Worm (Caenorhabditis elegans) whole organism, L4/young adult: Measurements from ENCODE around the gene smf-1.

Experiments
- W03F9.2 ChIP-seq: fragments of 150-350 bp; optimal IDR thresholded peaks from 2 replicates; lab custom pipeline; 2014; ENCODE audit warnings: missing biosample characterization, missing genetic modification characterization
- dao-5 ChIP-seq: sonication (generic microtip); optimal IDR thresholded peaks from 2 replicates; lab custom pipeline; 2016; ENCODE audit warnings: missing genotype, missing genetic modification characterization, moderate library complexity, missing compliant biosample characterization
- him-1 ChIP-seq: sonication (generic microtip); optimal IDR thresholded peaks from 2 replicates; lab custom pipeline; 2016; ENCODE audit warnings: missing genotype, missing genetic modification reagents, missing genetic modification characterization, missing compliant biosample characterization

smf-1 gene

ce11 chrX:6722966-6723365 is at the start of gene smf-1:
TSS of gene smf-1 (minus strand) at chrX:6723066.
- TF ChIP-seq dao-5, result no peak
- no peak for TF ChIP-seq him-1 (tag; lab: Kevin White, UChicago)
- TF ChIP-seq W03F9.2 (tag; lab: Kevin White, UChicago), result no peak

ce11 chrX:6761688-6762185 is 38.9 kb upstream of the smf-1 start, which contains the start of gene abts-4:
TSS of gene abts-4 (minus strand) at chrX:6761738.
- TF ChIP-seq W03F9.2 (tag; lab: Kevin White, UChicago), result no peak
- TF ChIP-seq him-1 (tag; lab: Kevin White, UChicago), result no peak
- no peak for TF ChIP-seq dao-5

ce11 chrX:6761211-6761610 is 38.3 kb upstream of the smf-1 start:
- TF ChIP-seq dao-5 (no peak), W03F9.2 (tag; lab: Kevin White, UChicago) (no peak), him-1 (tag; lab: Kevin White, UChicago) (no peak)

ce11 chrX:6750145-6750544 is 27.3 kb upstream of the smf-1 start:
- TF ChIP-seq dao-5 (no peak), W03F9.2 (tag; lab: Kevin White, UChicago) (peak; percentile 49), him-1 (tag; lab: Kevin White, UChicago) (peak; percentile 77)

ce11 chrX:6749124-6749822 is 26.4 kb upstream of the smf-1 start:
- no peak for TF ChIP-seq him-1 (tag; lab: Kevin White, UChicago)
- no peak for TF ChIP-seq dao-5
- TF ChIP-seq W03F9.2 (tag; lab: Kevin White, UChicago), result no peak

ce11 chrX:6747906-6748356 is 25.1 kb upstream of the smf-1 start:
- TF ChIP-seq W03F9.2 (tag; lab: Kevin White, UChicago) (no peak), him-1 (tag; lab: Kevin White, UChicago) (no peak), dao-5 (no peak)

ce11 chrX:6746849-6747248 is 24.0 kb upstream of the smf-1 start:
- TF ChIP-seq him-1 (tag; lab: Kevin White, UChicago) (no peak), W03F9.2 (tag; lab: Kevin White, UChicago) (no peak), dao-5 (no peak)

ce11 chrX:6745515-6745914 is 22.6 kb upstream of the smf-1 start:
- TF ChIP-seq him-1 (tag; lab: Kevin White, UChicago) (no peak), dao-5 (no peak), W03F9.2 (tag; lab: Kevin White, UChicago) (no peak)

ce11 chrX:6744978-6745377 is 22.1 kb upstream of the smf-1 start:
- TF ChIP-seq dao-5, result no peak
- peak; percentile 26 for TF ChIP-seq him-1 (tag; lab: Kevin White, UChicago)

ce11 chrX:6744537-6744936 is 21.7 kb upstream of the smf-1 start:
- peak; percentile 1 for TF ChIP-seq W03F9.2 (tag; lab: Kevin White, UChicago)
- no peak for TF ChIP-seq dao-5

ce11 chrX:6743853-6744346 is 21.0 kb upstream of the smf-1 start:
- TF ChIP-seq him-1 (tag; lab: Kevin White, UChicago) (no peak), dao-5 (no peak), W03F9.2 (tag; lab: Kevin White, UChicago) (peak; percentile 67)

- TF ChIP-seq him-1 (tag; lab: Kevin White, UChicago) (no peak), W03F9.2 (tag; lab: Kevin White, UChicago) (no peak), dao-5 (no peak)
Measured at ce11 chrX:6743344-6743743, 20.5 kb upstream of the smf-1 start.

ce11 chrX:6742891-6743290 is 20.0 kb upstream of the smf-1 start:
- TF ChIP-seq dao-5 (no peak), W03F9.2 (tag; lab: Kevin White, UChicago) (no peak), him-1 (tag; lab: Kevin White, UChicago) (no peak)

ce11 chrX:6742011-6742683 is 19.3 kb upstream of the smf-1 start, which contains the start of gene mdl-1:
TSS of gene mdl-1 (plus strand) at chrX:6742351.
- TF ChIP-seq him-1 (tag; lab: Kevin White, UChicago), result peak; percentile 4
- no peak for TF ChIP-seq dao-5
- TF ChIP-seq W03F9.2 (tag; lab: Kevin White, UChicago), result no peak
